Worm (Caenorhabditis elegans) whole organism, late embryonic: ENCODE results near the gene Y46G5A.28.

Source experiments
- ceh-19 ChIP-seq: fragments of 200-800 bp; sonication (Bioruptor generic); optimal IDR thresholded peaks from 2 replicates; lab custom pipeline; 2018; ENCODE audit warnings: mild to moderate bottlenecking, missing genetic modification characterization, missing compliant biosample characterization
- ceh-24 ChIP-seq: sonication (generic microtip); optimal IDR thresholded peaks from 2 replicates; lab custom pipeline; 2016; ENCODE audit warnings: mild to moderate bottlenecking, missing genetic modification characterization, missing compliant biosample characterization
- dmd-4 ChIP-seq: sonication (generic microtip); optimal IDR thresholded peaks from 2 replicates; lab custom pipeline; 2016; ENCODE audit warnings: borderline replicate concordance, missing genetic modification characterization, missing compliant biosample characterization
- fax-1 ChIP-seq: sonication (generic microtip); optimal IDR thresholded peaks from 2 replicates; lab custom pipeline; 2016; ENCODE audit warnings: missing genotype, missing genetic modification characterization, missing compliant biosample characterization
- lin-11 ChIP-seq: fragments of 200-800 bp; sonication (Bioruptor generic); optimal IDR thresholded peaks from 2 replicates; lab custom pipeline; 2018; ENCODE audit warnings: mild to moderate bottlenecking, missing genetic modification characterization, missing compliant biosample characterization
- nfya-1 ChIP-seq: sonication (generic microtip); optimal IDR thresholded peaks from 2 replicates; lab custom pipeline; 2017; ENCODE audit warnings: missing genetic modification characterization, mild to moderate bottlenecking, missing compliant biosample characterization, antibody characterized with exemption, moderate library complexity
- nhr-11 ChIP-seq: fragments of 150-350 bp; optimal IDR thresholded peaks from 2 replicates; lab custom pipeline; 2014; ENCODE audit warnings: missing biosample characterization, missing genetic modification characterization

ce11 chrII:12897942-12898341 is 47.7 kb downstream of the Y46G5A.28 start, which contains the start of gene clec-64:
- TF ChIP-seq dmd-4 (tag; lab: Kevin White, UChicago) (no peak), ceh-19 (GFP tag; lab: Kevin White, UChicago) (no peak), nfya-1 (tag; lab: Kevin White, UChicago) (no peak), ceh-24 (tag; lab: Kevin White, UChicago) (no peak), nhr-11 (tag; lab: Kevin White, UChicago) (no peak), lin-11 (no peak), fax-1 (tag; lab: Kevin White, UChicago) (no peak)
